Fruit fly (Drosophila melanogaster): ENCODE measurements around the gene CG17349.

DNA sequence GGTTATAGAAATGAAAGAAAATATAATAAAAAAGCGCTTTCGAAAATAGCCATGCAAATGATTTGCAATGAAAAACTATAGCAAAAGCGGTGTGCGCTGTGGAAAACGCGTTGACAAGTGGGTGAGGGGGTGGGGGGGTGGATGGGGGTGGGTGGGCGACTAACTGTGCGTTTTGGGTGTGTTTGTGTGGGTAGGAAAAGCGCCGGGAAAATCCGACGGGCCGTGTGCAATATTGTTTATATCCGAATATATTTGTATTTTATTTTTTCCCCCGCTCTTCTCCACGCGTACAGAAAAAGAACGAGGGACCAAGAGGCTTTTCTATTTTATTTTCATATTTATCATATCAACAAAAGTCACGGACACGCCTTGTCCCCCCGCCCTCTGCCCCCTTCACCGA is 36.2 kb downstream of the CG17349 start:
- no peak for TF ChIP-seq Myc (optimal IDR thresholded peaks at IDR 0.05)
- TF ChIP-seq h (optimal IDR thresholded peaks at IDR 0.05) = no peak
- TF ChIP-seq psq (optimal IDR thresholded peaks at IDR 0.05) = no peak
- no peak for TF ChIP-seq Sin3A (optimal IDR thresholded peaks at IDR 0.05)
- no peak for TF ChIP-seq ttk (optimal IDR thresholded peaks at IDR 0.05)

Data from Kc167 (cell line).